Worm (Caenorhabditis elegans): Measurements from ENCODE around the gene sra-32.

- TF ChIP-seq ztf-23 (GFP tag; IDR thresholded peaks at IDR 0.05), result no peak
- TF ChIP-seq T22C8.4 (GFP tag; IDR thresholded peaks at IDR 0.05), result no peak
- 0 out of 2 replicates have a peak, but pooled peaks have one; percentile 16 for TF ChIP-seq flt-1 (GFP tag; IDR thresholded peaks at IDR 0.05)
- TF ChIP-seq klf-2 (GFP tag; conservative IDR thresholded peaks at IDR 0.05), result no peak
- TF ChIP-seq cog-1 (tag; optimal IDR thresholded peaks at IDR 0.05), result no peak
- no peak for TF ChIP-seq med-1 (GFP tag; optimal IDR thresholded peaks at IDR 0.05; ENCODE audit: insufficient read depth)
- TF ChIP-seq ref-1 (GFP tag; conservative IDR thresholded peaks at IDR 0.05), result no peak
- TF ChIP-seq tab-1 (GFP tag; IDR thresholded peaks at IDR 0.05), result no peak
These were observed 13.4 kb downstream of the sra-32 start, which contains the start of gene hlh-1 for ce11 chrII:4518300-4518907.
